Fruit fly (Drosophila melanogaster) whole organism, prepupa: ENCODE results near the gene Ttc30.

Experiments
- Blimp-1 ChIP-seq: fragments of 200-800 bp; sonication (Bioruptor generic); optimal IDR thresholded peaks from 3 replicates; lab custom pipeline; 2017; ENCODE audit warnings: missing biosample characterization, missing genetic modification characterization, mild to moderate bottlenecking, moderate library complexity, missing genetic modification reagents
- CG11294 ChIP-seq: fragments of 200-800 bp; sonication (Bioruptor generic); IDR thresholded peaks from 2 replicates; pipeline ENCODE4 v1.3.6; 2022; ENCODE audit warnings: missing biosample characterization, missing genetic modification characterization
- CG15336 ChIP-seq: fragments of 200-800 bp; sonication (Bioruptor generic); IDR thresholded peaks from 2 replicates; pipeline ENCODE4 v1.3.6; 2022; ENCODE audit warnings: missing biosample characterization, missing genetic modification characterization
- CG1621 ChIP-seq: fragments of 200-800 bp; sonication (Bioruptor generic); optimal IDR thresholded peaks from 3 replicates; lab custom pipeline; 2018; ENCODE audit warnings: missing biosample characterization, mild to moderate bottlenecking, missing genetic modification characterization
- CG16779 ChIP-seq: fragments of 200-800 bp; sonication (Bioruptor generic); optimal IDR thresholded peaks from 3 replicates; lab custom pipeline; 2017; ENCODE audit warnings: missing biosample characterization, mild to moderate bottlenecking, missing genetic modification characterization
- CG3032 ChIP-seq: fragments of 200-800 bp; optimal IDR thresholded peaks from 2 replicates; lab custom pipeline; 2019; ENCODE audit warnings: missing biosample characterization, mild to moderate bottlenecking, missing genetic modification characterization, moderate library complexity
- CG31627 ChIP-seq: fragments of 200-800 bp; sonication (Bioruptor generic); optimal IDR thresholded peaks from 3 replicates; lab custom pipeline; 2016; ENCODE audit warnings: missing biosample characterization, missing genetic modification characterization
- CG32006 ChIP-seq: fragments of 200-800 bp; sonication (Bioruptor generic); optimal IDR thresholded peaks from 3 replicates; lab custom pipeline; 2017; ENCODE audit warnings: missing biosample characterization, mild to moderate bottlenecking, missing genetic modification characterization
- CG3919 ChIP-seq: fragments of 200-800 bp; sonication (Bioruptor generic); optimal IDR thresholded peaks from 3 replicates; lab custom pipeline; 2016; ENCODE audit warnings: missing biosample characterization, missing genetic modification characterization
- CG6792 ChIP-seq: fragments of 200-800 bp; sonication (Bioruptor generic); optimal IDR thresholded peaks from 3 replicates; lab custom pipeline; 2016; ENCODE audit warnings: missing biosample characterization, missing genetic modification characterization
- CG8119 ChIP-seq: fragments of 200-800 bp; sonication (Bioruptor generic); IDR thresholded peaks from 3 replicates; pipeline ENCODE4 v1.3.6; 2022; ENCODE audit warnings: missing biosample characterization, missing genetic modification characterization
- CG8319 ChIP-seq: fragments of 200-800 bp; sonication (Bioruptor generic); optimal IDR thresholded peaks from 3 replicates; lab custom pipeline; 2016; ENCODE audit warnings: missing biosample characterization, missing genetic modification characterization
- CG8632 ChIP-seq: fragments of 200-800 bp; sonication (Bioruptor generic); optimal IDR thresholded peaks from 3 replicates; lab custom pipeline; 2016; ENCODE audit warnings: missing biosample characterization, missing genetic modification characterization
- Eip75B ChIP-seq: fragments of 200-800 bp; sonication (Bioruptor generic); optimal IDR thresholded peaks from 3 replicates; lab custom pipeline; 2016; ENCODE audit warnings: missing biosample characterization, missing genetic modification characterization
- Eip78C ChIP-seq: fragments of 200-800 bp; sonication (Bioruptor generic); peaks from one replicate; lab custom pipeline; 2016; ENCODE audit warnings: missing biosample characterization, missing genetic modification characterization
- Eip93F ChIP-seq: fragments of 200-800 bp; sonication (Bioruptor generic); optimal IDR thresholded peaks from 2 replicates; lab custom pipeline; 2016; ENCODE audit warnings: missing biosample characterization, mild to moderate bottlenecking, missing genetic modification characterization
- Ets21C ChIP-seq: fragments of 200-800 bp; sonication (Bioruptor generic); optimal IDR thresholded peaks from 3 replicates; lab custom pipeline; 2016; ENCODE audit warnings: missing biosample characterization, missing genetic modification characterization
- Gug ChIP-seq: fragments of 200-800 bp; sonication (Bioruptor generic); IDR thresholded peaks from 2 replicates; pipeline ENCODE4 v1.3.6; 2022; ENCODE audit warnings: missing biosample characterization, missing genetic modification characterization
- Hr39 ChIP-seq: fragments of 200-800 bp; sonication (Bioruptor generic); optimal IDR thresholded peaks from 2 replicates; lab custom pipeline; 2016; ENCODE audit warnings: missing biosample characterization, missing genetic modification characterization
- Hr4 ChIP-seq: fragments of 200-800 bp; sonication (Bioruptor generic); optimal IDR thresholded peaks from 3 replicates; lab custom pipeline; 2016; ENCODE audit warnings: missing biosample characterization, missing genetic modification characterization
- Lpt ChIP-seq: fragments of 200-800 bp; sonication (Bioruptor generic); optimal IDR thresholded peaks from 3 replicates; lab custom pipeline; 2016; ENCODE audit warnings: missing biosample characterization, missing genetic modification characterization
- OdsH ChIP-seq: fragments of 200-800 bp; sonication (Bioruptor generic); optimal IDR thresholded peaks from 3 replicates; lab custom pipeline; 2016; ENCODE audit warnings: missing biosample characterization, missing genetic modification characterization
- Smox ChIP-seq: fragments of 200-800 bp; sonication (Bioruptor generic); optimal IDR thresholded peaks from 3 replicates; lab custom pipeline; 2016; ENCODE audit warnings: missing biosample characterization, missing genetic modification characterization
- Sox102F ChIP-seq: fragments of 200-800 bp; sonication (Bioruptor generic); optimal IDR thresholded peaks from 2 replicates; lab custom pipeline; 2016; ENCODE audit warnings: missing biosample characterization, mild to moderate bottlenecking, missing genetic modification characterization
- Sox14 ChIP-seq: fragments of 200-800 bp; sonication (Bioruptor generic); optimal IDR thresholded peaks from 3 replicates; lab custom pipeline; 2016; ENCODE audit warnings: missing biosample characterization, missing genetic modification characterization
- acj6 ChIP-seq: fragments of 200-800 bp; sonication (Bioruptor generic); optimal IDR thresholded peaks from 3 replicates; lab custom pipeline; 2016; ENCODE audit warnings: missing biosample characterization, missing genetic modification characterization
- dac ChIP-seq: fragments of 200-800 bp; sonication (Bioruptor generic); optimal IDR thresholded peaks from 2 replicates; lab custom pipeline; 2017; ENCODE audit warnings: missing biosample characterization, mild to moderate bottlenecking, missing genetic modification characterization
- dsx ChIP-seq: fragments of 200-800 bp; optimal IDR thresholded peaks from 3 replicates; lab custom pipeline; 2019; ENCODE audit warnings: missing biosample characterization, mild to moderate bottlenecking, missing genetic modification characterization, moderate library complexity; ENCODE audit not compliant: poor library complexity, severe bottlenecking
- eg ChIP-seq: fragments of 200-800 bp; sonication (Bioruptor generic); IDR thresholded peaks from 3 replicates; pipeline ENCODE4 v1.3.6; 2022; ENCODE audit warnings: missing biosample characterization, missing genetic modification characterization
- fd59A ChIP-seq: fragments of 200-800 bp; sonication (Bioruptor generic); optimal IDR thresholded peaks from 2 replicates; lab custom pipeline; 2017; ENCODE audit warnings: missing biosample characterization, mild to moderate bottlenecking, missing genetic modification characterization, missing genetic modification reagents
- lz ChIP-seq: fragments of 200-800 bp; sonication (Bioruptor generic); optimal IDR thresholded peaks from 3 replicates; lab custom pipeline; 2016; ENCODE audit warnings: missing biosample characterization, missing genetic modification characterization
- net ChIP-seq: fragments of 200-800 bp; sonication (Bioruptor generic); optimal IDR thresholded peaks from 3 replicates; lab custom pipeline; 2016; ENCODE audit warnings: missing biosample characterization, missing genetic modification characterization
- pdm3 ChIP-seq: fragments of 200-800 bp; sonication (Bioruptor generic); optimal IDR thresholded peaks from 3 replicates; lab custom pipeline; 2016; ENCODE audit warnings: missing biosample characterization, missing genetic modification characterization
- salr ChIP-seq, 2 experiments: fragments of 200-800 bp; sonication (Bioruptor generic); optimal IDR thresholded peaks; 3 replicates each; lab custom pipeline; 2016 to 2018; ENCODE audit warnings: missing biosample characterization in 2 of 2, missing genetic modification characterization in 2 of 2, mild to moderate bottlenecking in 1 of 2
- spab ChIP-seq: fragments of 200-800 bp; sonication (Bioruptor generic); optimal IDR thresholded peaks from 2 replicates; lab custom pipeline; 2017; ENCODE audit warnings: missing biosample characterization, mild to moderate bottlenecking, missing genetic modification characterization, missing genetic modification reagents
- svp ChIP-seq: fragments of 200-800 bp; sonication (Bioruptor generic); peaks from one replicate; lab custom pipeline; 2016; ENCODE audit warnings: missing biosample characterization, missing genetic modification characterization
- topi ChIP-seq: fragments of 200-800 bp; sonication (Bioruptor generic); optimal IDR thresholded peaks from 3 replicates; lab custom pipeline; 2016; ENCODE audit warnings: missing biosample characterization, missing genetic modification characterization

The Ttc30 gene

DNA sequence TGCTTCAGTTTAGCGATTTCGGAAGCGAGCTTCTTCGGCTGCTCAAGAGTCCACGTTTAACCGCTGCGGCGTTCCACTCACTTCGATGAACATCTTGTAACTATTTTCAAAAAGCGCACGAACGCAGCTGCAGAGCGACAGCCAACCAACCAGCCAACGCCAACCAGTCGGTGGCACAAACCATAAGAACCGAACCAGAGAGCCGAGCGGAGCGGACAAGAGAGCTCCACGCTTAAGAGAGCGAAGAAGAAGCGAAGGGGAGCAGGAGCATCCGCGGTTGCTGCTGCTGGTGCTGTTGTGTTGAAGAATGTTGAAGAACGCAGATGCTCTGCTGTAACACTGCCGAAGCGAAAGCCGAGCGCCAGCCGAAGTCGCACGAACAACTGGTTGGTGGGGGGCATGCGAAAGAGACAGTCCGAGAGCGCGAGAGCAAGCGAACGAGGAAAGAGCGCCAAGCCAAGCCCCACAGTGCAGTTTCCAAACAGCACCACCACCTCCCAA, 46.5 kb upstream of the Ttc30 start, which contains the start of gene CG9932 (continued):
- TF ChIP-seq OdsH (no peak), Ets21C (GFP tag; lab: Kevin White, UChicago) (no peak), CG31627 (GFP tag; lab: Kevin White, UChicago) (no peak), eg (GFP tag; lab: Robert Waterston, UW) (peak; percentile 56; the same call in 2 of the 3 replicates), CG16779 (peak; percentile 58), dsx (GFP tag; lab: Kevin White, UChicago) (peak; percentile 68), Gug (GFP tag; lab: Robert Waterston, UW) (0 out of 2 replicates have a peak, but pooled peaks have one; percentile 20), net (GFP tag; lab: Kevin White, UChicago) (peak; percentile 66), CG3919 (GFP tag; lab: Kevin White, UChicago) (peak; percentile 65), Smox (GFP tag; lab: Kevin White, UChicago) (no peak), CG8319 (GFP tag; lab: Kevin White, UChicago) (no peak), topi (peak; percentile 42)
- TF ChIP-seq, all 60 proteins: peak for 33

- TF ChIP-seq Hr39 (GFP tag; lab: Kevin White, UChicago), result no peak
- no peak for TF ChIP-seq CG6792
- no peak for TF ChIP-seq pdm3 (GFP tag; lab: Kevin White, UChicago)
Observed at dm6 chr2L:13065916-13066315, 40.7 kb upstream of the Ttc30 start.

dm6 chr2L:13068533-13069398, 37.8 kb upstream of the Ttc30 start:
- TF ChIP-seq dac (GFP tag; lab: Kevin White, UChicago), result no peak
- TF ChIP-seq pdm3 (GFP tag; lab: Kevin White, UChicago), result peak; percentile 10
- peak; percentile 68 for TF ChIP-seq svp (GFP tag; lab: Kevin White, UChicago)
- 0 out of 3 replicates have a peak, but pooled peaks have one; percentile 28 for TF ChIP-seq CG8119 (GFP tag; lab: Robert Waterston, UW)
- TF ChIP-seq CG3919 (GFP tag; lab: Kevin White, UChicago), result peak; percentile 2
- peak; percentile 31 for TF ChIP-seq Hr4
- no peak for TF ChIP-seq fd59A (GFP tag; lab: Kevin White, UChicago)
- TF ChIP-seq Eip78C (GFP tag; lab: Kevin White, UChicago), result peak; percentile 72
- TF ChIP-seq CG15336, result 0 out of 2 replicates have a peak, but pooled peaks have one; percentile 10
- TF ChIP-seq lz (GFP tag; lab: Kevin White, UChicago), result no peak
- TF ChIP-seq topi, result no peak
- TF ChIP-seq CG16779, result no peak
- TF ChIP-seq CG32006, result peak; percentile 54

DNA sequence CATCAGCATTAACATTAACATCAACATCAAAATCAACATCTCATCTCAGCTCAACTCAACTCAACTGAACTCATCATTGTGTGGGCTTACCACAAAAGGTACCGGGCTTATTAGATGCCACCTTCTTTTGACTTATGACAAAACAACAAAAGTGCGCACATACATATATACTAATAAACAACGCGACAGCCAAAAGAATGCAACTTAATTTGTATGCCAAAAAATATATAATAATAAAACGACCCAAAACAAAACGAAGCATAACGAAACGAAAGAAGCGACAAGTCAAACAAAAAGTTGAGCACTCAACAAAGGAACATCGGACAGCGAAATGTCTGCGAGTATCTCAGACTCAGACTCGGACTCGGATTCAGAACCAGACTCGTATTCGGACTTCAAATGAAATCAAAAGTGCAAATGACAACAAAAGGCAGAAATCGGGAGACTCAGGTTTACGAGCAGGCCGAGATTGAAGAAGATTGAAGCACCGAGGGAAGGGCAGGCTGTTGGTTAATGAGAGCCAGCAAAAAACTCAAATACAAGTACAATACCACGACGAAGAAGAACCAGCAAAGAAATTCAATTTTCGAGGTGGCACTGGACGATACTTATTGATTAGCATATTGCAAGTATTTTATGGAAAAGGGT, 36.9 kb upstream of the Ttc30 start:
- TF ChIP-seq net (GFP tag; lab: Kevin White, UChicago), result no peak
- TF ChIP-seq CG6792, result no peak
- TF ChIP-seq Eip78C (GFP tag; lab: Kevin White, UChicago), result peak; percentile 50
- no peak for TF ChIP-seq Sox14 (GFP tag; lab: Kevin White, UChicago)
- TF ChIP-seq svp (GFP tag; lab: Kevin White, UChicago), result peak; percentile 70
- no peak for TF ChIP-seq CG31627 (GFP tag; lab: Kevin White, UChicago)
- TF ChIP-seq Sox102F (GFP tag; lab: Kevin White, UChicago), result peak; percentile 38
- TF ChIP-seq Blimp-1 (GFP tag; lab: Kevin White, UChicago), result peak; percentile 95
- TF ChIP-seq, all 60 proteins: peak for 4

dm6 chr2L:13071290-13071689, 35.3 kb upstream of the Ttc30 start:
- no peak for TF ChIP-seq dac (GFP tag; lab: Kevin White, UChicago)
- TF ChIP-seq Lpt, result no peak
- TF ChIP-seq Eip93F, result no peak
- TF ChIP-seq CG6792, result peak; percentile 10
- TF ChIP-seq CG8632 (GFP tag; lab: Kevin White, UChicago), result peak; percentile 10
- peak; percentile 39 for TF ChIP-seq Sox14 (GFP tag; lab: Kevin White, UChicago)
- TF ChIP-seq Eip75B (GFP tag; lab: Kevin White, UChicago), result peak; percentile 33
- TF ChIP-seq Blimp-1 (GFP tag; lab: Kevin White, UChicago), result no peak
- TF ChIP-seq net (GFP tag; lab: Kevin White, UChicago), result peak; percentile 5
- no peak for TF ChIP-seq CG11294 (GFP tag; lab: Robert Waterston, UW)
- TF ChIP-seq spab (GFP tag; lab: Kevin White, UChicago), result peak; percentile 27
- TF ChIP-seq CG3032, result peak; percentile 53
- peak; percentile 7 for TF ChIP-seq pdm3 (GFP tag; lab: Kevin White, UChicago)
- TF ChIP-seq CG1621 (tag; lab: Kevin White, UChicago), result no peak
- TF ChIP-seq acj6 (GFP tag; lab: Kevin White, UChicago), result peak; percentile 30
- TF ChIP-seq Ets21C (GFP tag; lab: Kevin White, UChicago), result no peak
- TF ChIP-seq salr (GFP tag; optimal IDR thresholded peaks at IDR 0.05; lab: Kevin White, UChicago), result peak in 1 of 2 experiments; percentile 40
- TF ChIP-seq dsx (GFP tag; lab: Kevin White, UChicago), result peak; percentile 3
- peak; percentile 37 for TF ChIP-seq Hr4
- peak; percentile 80 for TF ChIP-seq Eip78C (GFP tag; lab: Kevin White, UChicago)
- TF ChIP-seq eg (GFP tag; lab: Robert Waterston, UW), result no peak
- TF ChIP-seq Hr39 (GFP tag; lab: Kevin White, UChicago), result no peak
- TF ChIP-seq CG15336, result peak; percentile 49; the same call in 1 of the 2 replicates
